Worm (Caenorhabditis elegans): ENCODE measurements around the gene Y68A4A.10.

Gene Y68A4A.10

DNA sequence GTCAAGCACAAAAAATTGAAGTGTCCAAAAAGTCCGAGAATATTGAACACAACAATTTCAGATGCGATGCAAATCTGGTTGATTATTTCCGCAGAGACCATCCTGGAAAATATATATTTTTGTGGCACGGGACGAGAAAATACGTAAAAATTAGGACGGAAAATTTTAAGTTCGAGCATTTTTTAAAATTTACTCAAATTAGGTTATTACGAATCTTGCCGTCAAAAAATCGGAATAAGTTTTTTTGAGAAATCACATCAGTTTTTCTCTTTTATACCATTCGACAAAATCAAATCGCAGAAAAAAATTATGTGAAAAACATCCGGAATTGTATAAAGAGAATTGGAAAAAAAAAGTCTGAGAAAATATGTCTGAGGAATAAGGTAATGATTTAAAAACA is 24.0 kb upstream of the Y68A4A.10 start, which contains the start of gene srsx-1:
Gene srsx-1, minus strand, starts transcription at position 101 of the 400 bp plus-strand sequence.
- no peak for TF ChIP-seq ets-4 (tag; optimal IDR thresholded peaks at IDR 0.05)
- no peak for TF ChIP-seq ceh-22 (tag; optimal IDR thresholded peaks at IDR 0.05)
- TF ChIP-seq dmd-4 (tag; optimal IDR thresholded peaks at IDR 0.05; ENCODE audit: borderline replicate concordance) = no peak
- no peak for TF ChIP-seq nhr-232 (tag; optimal IDR thresholded peaks at IDR 0.05)
- TF ChIP-seq ceh-9 (tag; optimal IDR thresholded peaks at IDR 0.05) = no peak
- TF ChIP-seq unc-42 (tag; optimal IDR thresholded peaks at IDR 0.05) = no peak
- no peak for TF ChIP-seq lim-6 (tag; optimal IDR thresholded peaks at IDR 0.05)
- no peak for TF ChIP-seq tbx-2 (tag; optimal IDR thresholded peaks at IDR 0.05)
- no peak for TF ChIP-seq pag-3 (tag; optimal IDR thresholded peaks at IDR 0.05; ENCODE audit: borderline replicate concordance)
- TF ChIP-seq fax-1 (tag; optimal IDR thresholded peaks at IDR 0.05) = no peak
- TF ChIP-seq K09A11.1 (tag; optimal IDR thresholded peaks at IDR 0.05; ENCODE audit: insufficient read depth) = no peak
- no peak for TF ChIP-seq nhr-11 (tag; optimal IDR thresholded peaks at IDR 0.05)

DNA sequence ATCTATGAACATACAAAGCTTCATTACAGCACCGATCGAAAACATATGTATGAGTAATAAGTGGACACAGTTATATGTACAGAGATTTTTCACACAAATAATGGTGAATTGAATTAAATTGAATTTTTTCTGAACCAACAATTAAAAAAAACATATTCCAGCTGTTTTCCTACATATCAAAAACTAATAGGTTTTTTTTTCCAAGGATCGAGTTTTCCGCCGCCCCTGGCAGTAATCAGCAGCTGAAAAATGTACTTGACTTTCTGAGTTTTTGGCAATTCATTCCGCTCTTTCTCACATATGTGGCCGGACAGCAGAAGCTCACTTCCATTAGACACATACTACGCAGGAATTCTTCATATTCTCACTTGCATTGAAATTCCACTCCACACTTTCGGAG is 23.5 kb upstream of the Y68A4A.10 start, which contains the start of gene srh-174:
Gene srh-174, plus strand, starts transcription at position 301 of the 400 bp plus-strand sequence.
- TF ChIP-seq ceh-22 (tag; optimal IDR thresholded peaks at IDR 0.05) = no peak
- TF ChIP-seq pha-2 (tag; optimal IDR thresholded peaks at IDR 0.05) = no peak
- no peak for TF ChIP-seq ceh-9 (tag; optimal IDR thresholded peaks at IDR 0.05)
- no peak for TF ChIP-seq hlh-13 (GFP tag; optimal IDR thresholded peaks at IDR 0.05)
- no peak for TF ChIP-seq ceh-34 (tag; optimal IDR thresholded peaks at IDR 0.05)
- TF ChIP-seq ttx-3 (tag; optimal IDR thresholded peaks at IDR 0.05) = no peak
- TF ChIP-seq npax-4 (tag; optimal IDR thresholded peaks at IDR 0.05) = no peak
- TF ChIP-seq gmeb-2 (tag; optimal IDR thresholded peaks at IDR 0.05) = no peak
- TF ChIP-seq sox-2 (GFP tag; IDR thresholded peaks at IDR 0.05) = no peak
- no peak for TF ChIP-seq tbx-2 (tag; optimal IDR thresholded peaks at IDR 0.05)
- no peak for TF ChIP-seq hlh-15 (tag; optimal IDR thresholded peaks at IDR 0.05)
- no peak for TF ChIP-seq eyg-1 (tag; optimal IDR thresholded peaks at IDR 0.05)
- no peak for TF ChIP-seq K09A11.1 (tag; optimal IDR thresholded peaks at IDR 0.05; ENCODE audit: insufficient read depth)
- TF ChIP-seq ceh-45 (GFP tag; IDR thresholded peaks at IDR 0.05) = no peak

DNA sequence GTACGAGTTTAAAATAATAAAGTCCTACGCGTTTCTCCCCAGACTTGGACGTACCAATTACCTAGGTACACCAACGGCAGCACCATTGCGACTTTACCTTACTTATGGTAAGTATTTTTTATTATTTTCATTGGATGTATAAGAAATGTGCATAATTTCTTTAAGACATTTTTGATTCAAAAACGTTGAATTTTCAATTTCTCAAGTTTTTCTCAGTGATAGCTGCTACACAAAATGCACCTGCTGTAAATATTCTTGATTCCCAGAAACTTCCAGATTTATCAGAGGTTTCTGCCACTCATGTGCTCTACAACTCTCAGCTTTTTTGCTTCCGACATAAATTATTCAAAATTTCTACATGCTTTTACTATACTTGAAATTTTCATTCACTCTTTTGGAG is 19.9 kb upstream of the Y68A4A.10 start, which contains the start of gene srh-159:
Gene srh-159, plus strand, starts transcription at position 301 of the 400 bp plus-strand sequence.
- no peak for TF ChIP-seq tbx-2 (tag; optimal IDR thresholded peaks at IDR 0.05)
- TF ChIP-seq dmd-4 (tag; optimal IDR thresholded peaks at IDR 0.05; ENCODE audit: borderline replicate concordance) = no peak
- no peak for TF ChIP-seq C08G9.2 (tag; optimal IDR thresholded peaks at IDR 0.05)
- no peak for TF ChIP-seq hlh-13 (GFP tag; optimal IDR thresholded peaks at IDR 0.05)
- no peak for TF ChIP-seq ceh-31 (tag; optimal IDR thresholded peaks at IDR 0.05)
- no peak for TF ChIP-seq elt-2 (tag; optimal IDR thresholded peaks at IDR 0.05)
- TF ChIP-seq lin-11 (tag; optimal IDR thresholded peaks at IDR 0.05) = no peak
- no peak for TF ChIP-seq unc-42 (tag; optimal IDR thresholded peaks at IDR 0.05)
- TF ChIP-seq ceh-22 (tag; optimal IDR thresholded peaks at IDR 0.05) = no peak
- TF ChIP-seq madf-2 (tag; optimal IDR thresholded peaks at IDR 0.05) = no peak
- TF ChIP-seq ets-4 (tag; optimal IDR thresholded peaks at IDR 0.05) = no peak
- no peak for TF ChIP-seq sdc-2 (tag; optimal IDR thresholded peaks at IDR 0.05)

DNA sequence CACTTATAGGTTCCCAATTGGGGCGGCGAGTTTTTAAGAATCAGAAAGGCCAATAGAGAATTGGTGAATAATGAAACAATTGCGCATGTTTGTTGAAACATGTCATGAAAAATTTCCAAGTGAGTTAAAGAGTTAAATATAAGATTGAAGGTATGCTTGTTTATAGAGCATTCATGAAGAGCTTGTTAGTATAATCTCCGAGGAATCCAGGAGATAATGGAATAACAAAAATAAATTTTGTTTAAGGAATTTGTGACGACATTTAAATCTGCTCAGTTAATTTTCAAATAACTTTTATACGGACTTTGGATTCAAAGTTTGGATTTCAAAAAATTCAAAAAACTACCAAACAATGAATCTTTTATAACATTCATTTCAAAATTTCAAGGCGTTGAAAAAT is 11.5 kb upstream of the Y68A4A.10 start, which contains the start of gene str-199:
Gene str-199, minus strand, starts transcription at position 101 of the 400 bp plus-strand sequence.
- no peak for TF ChIP-seq C38D4.7 (GFP tag; optimal IDR thresholded peaks at IDR 0.05)
- no peak for TF ChIP-seq ceh-31 (tag; optimal IDR thresholded peaks at IDR 0.05)
- no peak for TF ChIP-seq madf-2 (tag; optimal IDR thresholded peaks at IDR 0.05)

DNA sequence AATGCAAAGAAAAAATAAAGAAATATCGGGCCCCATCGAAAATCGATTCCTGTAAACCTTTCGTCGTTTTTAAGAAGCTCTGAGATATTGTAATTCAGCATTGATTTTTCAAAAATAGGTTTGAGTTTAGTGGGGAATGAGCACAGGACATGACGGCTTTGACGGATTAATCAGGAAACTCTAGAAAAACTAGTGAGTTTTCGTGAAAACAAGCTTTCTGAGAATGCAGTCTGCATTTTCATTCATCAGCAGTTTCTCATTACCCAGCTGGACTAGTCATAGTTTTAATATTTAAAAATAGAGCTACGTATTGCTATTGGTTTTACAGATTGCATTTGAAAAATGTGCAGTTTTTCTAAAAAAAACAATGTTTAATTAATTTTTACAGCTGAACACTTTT is 9.7 kb upstream of the Y68A4A.10 start, which contains the start of gene srz-47:
Gene srz-47, minus strand, starts transcription at position 101 of the 400 bp plus-strand sequence.
- TF ChIP-seq pha-4 (tag; optimal IDR thresholded peaks at IDR 0.05) = no peak
- no peak for TF ChIP-seq hlh-13 (GFP tag; optimal IDR thresholded peaks at IDR 0.05)
- no peak for TF ChIP-seq ama-1 (optimal IDR thresholded peaks at IDR 0.05)
- TF ChIP-seq hlh-6 (tag; optimal IDR thresholded peaks at IDR 0.05) = no peak
- TF ChIP-seq dve-1 (tag; optimal IDR thresholded peaks at IDR 0.05) = no peak
- TF ChIP-seq C08G9.2 (tag; optimal IDR thresholded peaks at IDR 0.05) = no peak
- TF ChIP-seq sdc-2 (tag; optimal IDR thresholded peaks at IDR 0.05) = no peak
- no peak for TF ChIP-seq ceh-34 (tag; optimal IDR thresholded peaks at IDR 0.05)
- no peak for TF ChIP-seq pag-3 (tag; optimal IDR thresholded peaks at IDR 0.05; ENCODE audit: borderline replicate concordance)
- no peak for TF ChIP-seq pax-1 (tag; optimal IDR thresholded peaks at IDR 0.05)
- TF ChIP-seq tbx-7 (tag; optimal IDR thresholded peaks at IDR 0.05) = no peak
- no peak for TF ChIP-seq ceh-48 (tag; optimal IDR thresholded peaks at IDR 0.05)
- no peak for TF ChIP-seq C38D4.7 (GFP tag; optimal IDR thresholded peaks at IDR 0.05)
- no peak for TF ChIP-seq ceh-45 (GFP tag; IDR thresholded peaks at IDR 0.05)
- no peak for TF ChIP-seq ets-4 (tag; optimal IDR thresholded peaks at IDR 0.05)
- no peak for TF ChIP-seq ceh-2 (tag; optimal IDR thresholded peaks at IDR 0.05)
- no peak for TF ChIP-seq T23F11.4 (GFP tag; optimal IDR thresholded peaks at IDR 0.05)
- no peak for TF ChIP-seq lim-6 (tag; optimal IDR thresholded peaks at IDR 0.05)
- no peak for TF ChIP-seq ceh-14 (tag; optimal IDR thresholded peaks at IDR 0.05)

Measured in whole organism, late embryonic.